Fruit fly (Drosophila melanogaster) whole organism, adult: Measurements from ENCODE around the gene CSN8.

ENCODE experiments used
- CG11617 ChIP-seq: fragments of 200-800 bp; sonication (Bioruptor generic); optimal IDR thresholded peaks from 2 replicates; lab custom pipeline; 2017; ENCODE audit warnings: mild to moderate bottlenecking, missing biosample characterization, missing genetic modification reagents, missing genetic modification characterization
- CG12768 ChIP-seq: fragments of 200-800 bp; sonication (Bioruptor generic); optimal IDR thresholded peaks from 2 replicates; lab custom pipeline; 2017; ENCODE audit warnings: missing biosample characterization, missing genetic modification characterization, mild to moderate bottlenecking, moderate library complexity, missing genetic modification reagents
- CG14711 ChIP-seq: fragments of 200-800 bp; sonication (Bioruptor generic); optimal IDR thresholded peaks from 2 replicates; lab custom pipeline; 2018; ENCODE audit warnings: missing biosample characterization, mild to moderate bottlenecking, missing genetic modification characterization, moderate library complexity
- CG1620 ChIP-seq: fragments of 200-800 bp; sonication (Bioruptor generic); optimal IDR thresholded peaks from 2 replicates; lab custom pipeline; 2016; ENCODE audit warnings: missing biosample characterization, missing genetic modification characterization
- CG33017 ChIP-seq: fragments of 200-800 bp; sonication (Bioruptor generic); optimal IDR thresholded peaks from 2 replicates; lab custom pipeline; 2018; ENCODE audit warnings: missing biosample characterization, mild to moderate bottlenecking, missing genetic modification characterization, moderate library complexity
- CG5204 ChIP-seq: fragments of 200-800 bp; sonication (Bioruptor generic); optimal IDR thresholded peaks from 2 replicates; lab custom pipeline; 2016; ENCODE audit warnings: missing biosample characterization, missing genetic modification characterization
- CG7045 ChIP-seq: fragments of 200-800 bp; sonication (Bioruptor generic); optimal IDR thresholded peaks from 2 replicates; lab custom pipeline; 2017; ENCODE audit warnings: missing biosample characterization, mild to moderate bottlenecking, missing genetic modification characterization
- CG7101 ChIP-seq: fragments of 200-800 bp; sonication (Bioruptor generic); optimal IDR thresholded peaks from 2 replicates; lab custom pipeline; 2018; ENCODE audit warnings: missing biosample characterization, mild to moderate bottlenecking, missing genetic modification characterization, moderate library complexity
- Clk ChIP-seq: fragments of 200-800 bp; sonication (Bioruptor generic); optimal IDR thresholded peaks from 2 replicates; lab custom pipeline; 2017; ENCODE audit warnings: missing biosample characterization, missing genetic modification characterization
- Crg-1 ChIP-seq: fragments of 200-800 bp; sonication (Bioruptor generic); optimal IDR thresholded peaks from 2 replicates; lab custom pipeline; 2016; ENCODE audit warnings: missing biosample characterization, missing genetic modification characterization
- Hr96 ChIP-seq: fragments of 200-800 bp; sonication (Bioruptor generic); optimal IDR thresholded peaks from 2 replicates; lab custom pipeline; 2016; ENCODE audit warnings: missing biosample characterization, missing genetic modification characterization
- Mnt ChIP-seq: fragments of 200-800 bp; sonication (Bioruptor generic); optimal IDR thresholded peaks from 2 replicates; lab custom pipeline; 2016; ENCODE audit warnings: missing biosample characterization, mild to moderate bottlenecking, missing genetic modification characterization
- bab1 ChIP-seq: fragments of 200-800 bp; sonication (Bioruptor generic); optimal IDR thresholded peaks from 3 replicates; lab custom pipeline; 2019; ENCODE audit warnings: missing biosample characterization, mild to moderate bottlenecking, missing genetic modification characterization, moderate library complexity
- cic ChIP-seq: fragments of 200-800 bp; sonication (Bioruptor generic); optimal IDR thresholded peaks from 2 replicates; lab custom pipeline; 2017; ENCODE audit warnings: missing biosample characterization, mild to moderate bottlenecking, missing genetic modification characterization, moderate library complexity
- cnc ChIP-seq, 2 experiments: fragments of >200 bp; optimal IDR thresholded peaks; 2 replicates each; lab custom pipeline; 2017
- kay ChIP-seq: fragments of 200-800 bp; sonication (Bioruptor generic); peaks from one replicate; lab custom pipeline; 2016; ENCODE audit warnings: missing biosample characterization, missing genetic modification characterization, borderline replicate concordance
- ovo ChIP-seq: fragments of 200-800 bp; sonication (Bioruptor generic); optimal IDR thresholded peaks from 2 replicates; lab custom pipeline; 2016; ENCODE audit warnings: missing biosample characterization, missing genetic modification characterization
- pad ChIP-seq: fragments of 200-800 bp; sonication (Bioruptor generic); optimal IDR thresholded peaks from 3 replicates; lab custom pipeline; 2017; ENCODE audit warnings: missing biosample characterization, missing genetic modification characterization, mild to moderate bottlenecking, moderate library complexity, missing genetic modification reagents
- tj ChIP-seq: fragments of 200-800 bp; sonication (Bioruptor generic); optimal IDR thresholded peaks from 3 replicates; lab custom pipeline; 2017; ENCODE audit warnings: missing biosample characterization, mild to moderate bottlenecking, missing genetic modification characterization, moderate library complexity
- toe ChIP-seq: fragments of 200-800 bp; sonication (Bioruptor generic); optimal IDR thresholded peaks from 2 replicates; lab custom pipeline; 2016; ENCODE audit warnings: missing biosample characterization, missing genetic modification characterization

CSN8 gene

dm6 chr2L:8402928-8403285 is 38.3 kb downstream of the CSN8 start, which contains the start of gene fy:
Gene fy (minus strand): TSS chr2L:8403280.
- TF ChIP-seq Hr96 (GFP tag; lab: Kevin White, UChicago) (no peak), kay (no peak), Mnt (GFP tag; lab: Kevin White, UChicago) (no peak), tj (no peak), cic (no peak), CG7045 (GFP tag; lab: Kevin White, UChicago) (no peak), toe (GFP tag; lab: Kevin White, UChicago) (no peak), Crg-1 (GFP tag; lab: Kevin White, UChicago) (no peak), CG7101 (tag; lab: Kevin White, UChicago) (no peak), Clk (GFP tag; lab: Kevin White, UChicago) (no peak), pad (no peak), CG14711 (tag; lab: Kevin White, UChicago) (no peak), CG1620 (no peak), CG33017 (tag; lab: Kevin White, UChicago) (no peak), bab1 (GFP tag; lab: Kevin White, UChicago) (no peak), CG11617 (GFP tag; lab: Kevin White, UChicago) (no peak), ovo (GFP tag; lab: Kevin White, UChicago) (no peak)

dm6 chr2L:8403286-8404270 is 38.9 kb downstream of the CSN8 start, which contains the start of gene emb:
Gene emb (plus strand): TSS chr2L:8403573.
- TF ChIP-seq cnc (optimal IDR thresholded peaks at IDR 0.05; lab: Kevin White, UChicago) (no peak), tj (peak; percentile 51), cic (peak; percentile 80), CG7101 (tag; lab: Kevin White, UChicago) (peak; percentile 56), CG5204 (no peak), CG12768 (GFP tag; lab: Kevin White, UChicago) (peak; percentile 37), Crg-1 (GFP tag; lab: Kevin White, UChicago) (peak; percentile 43), CG33017 (tag; lab: Kevin White, UChicago) (no peak), CG14711 (tag; lab: Kevin White, UChicago) (no peak), CG1620 (peak; percentile 11), Clk (GFP tag; lab: Kevin White, UChicago) (peak; percentile 8), CG11617 (GFP tag; lab: Kevin White, UChicago) (peak; percentile 50), Mnt (GFP tag; lab: Kevin White, UChicago) (peak; percentile 80), kay (no peak), ovo (GFP tag; lab: Kevin White, UChicago) (no peak), toe (GFP tag; lab: Kevin White, UChicago) (no peak), pad (peak; percentile 47), bab1 (GFP tag; lab: Kevin White, UChicago) (peak; percentile 79)

dm6 chr2L:8411530-8411929 is 46.9 kb downstream of the CSN8 start, which contains the start of gene Naglu:
Gene Naglu (minus strand): TSS chr2L:8411868.
- TF ChIP-seq Clk (GFP tag; lab: Kevin White, UChicago) (no peak), cic (peak; percentile 27), CG14711 (tag; lab: Kevin White, UChicago) (no peak), CG7045 (GFP tag; lab: Kevin White, UChicago) (no peak), Hr96 (GFP tag; lab: Kevin White, UChicago) (no peak), pad (no peak), CG33017 (tag; lab: Kevin White, UChicago) (peak; percentile 5), tj (no peak), CG5204 (no peak), Crg-1 (GFP tag; lab: Kevin White, UChicago) (no peak), kay (no peak), CG12768 (GFP tag; lab: Kevin White, UChicago) (peak; percentile 17), CG1620 (no peak), CG11617 (GFP tag; lab: Kevin White, UChicago) (peak; percentile 7), CG7101 (tag; lab: Kevin White, UChicago) (peak; percentile 24), cnc (optimal IDR thresholded peaks at IDR 0.05; lab: Kevin White, UChicago) (no peak), ovo (GFP tag; lab: Kevin White, UChicago) (no peak), Mnt (GFP tag; lab: Kevin White, UChicago) (no peak), toe (GFP tag; lab: Kevin White, UChicago) (no peak)
